Fruit fly (Drosophila melanogaster) whole organism, embryonic: ENCODE measurements around the gene nesd.
A peak's percentile ranks its signal among the peaks of the same experiment; 100 is the strongest.

Source experiments
- Ada2b ChIP-seq: fragments of 200-800 bp; sonication (Bioruptor generic); IDR thresholded peaks from 2 replicates; pipeline ENCODE4 v1.3.6; 2022; ENCODE audit warnings: missing biosample characterization, missing genetic modification characterization
- Atf6 ChIP-seq: fragments of 200-800 bp; sonication (Bioruptor generic); IDR thresholded peaks from 2 replicates; pipeline ENCODE4 v1.3.6; 2022; ENCODE audit warnings: missing biosample characterization, missing genetic modification characterization
- CG10147 ChIP-seq: fragments of 200-800 bp; sonication (Bioruptor generic); optimal IDR thresholded peaks from 2 replicates; lab custom pipeline; 2019; ENCODE audit warnings: missing biosample characterization, mild to moderate bottlenecking, missing genetic modification characterization, moderate library complexity
- CG10462 ChIP-seq: fragments of 200-800 bp; sonication (Bioruptor generic); optimal IDR thresholded peaks from 2 replicates; lab custom pipeline; 2016; ENCODE audit warnings: missing biosample characterization, missing genetic modification characterization
- CG12659 ChIP-seq: fragments of 200-800 bp; sonication (Bioruptor generic); optimal IDR thresholded peaks from 3 replicates; lab custom pipeline; 2017; ENCODE audit warnings: mild to moderate bottlenecking, missing biosample characterization, missing genetic modification reagents, missing genetic modification characterization
- CG14965 ChIP-seq: fragments of 200-800 bp; sonication (Bioruptor generic); optimal IDR thresholded peaks from 2 replicates; lab custom pipeline; 2016; ENCODE audit warnings: missing biosample characterization, missing genetic modification characterization, borderline replicate concordance
- CG15696 ChIP-seq: fragments of 200-800 bp; sonication (Bioruptor generic); optimal IDR thresholded peaks from 2 replicates; lab custom pipeline; 2019; ENCODE audit warnings: missing biosample characterization, mild to moderate bottlenecking, missing genetic modification characterization, moderate library complexity
- CG16779 ChIP-seq: fragments of 200-800 bp; sonication (Bioruptor generic); IDR thresholded peaks from 2 replicates; pipeline ENCODE4 v1.3.6; 2022; ENCODE audit warnings: missing biosample characterization, missing genetic modification characterization
- CG17328 ChIP-seq: fragments of 200-800 bp; sonication (Bioruptor generic); IDR thresholded peaks from 2 replicates; pipeline ENCODE4 v1.3.6; 2022; ENCODE audit warnings: missing biosample characterization, missing genetic modification characterization
- CG33213 ChIP-seq: fragments of 200-800 bp; sonication (Bioruptor generic); optimal IDR thresholded peaks from 3 replicates; lab custom pipeline; 2016; ENCODE audit warnings: missing biosample characterization, missing genetic modification characterization
- CG34376 ChIP-seq: fragments of 200-800 bp; sonication (Bioruptor generic); optimal IDR thresholded peaks from 2 replicates; lab custom pipeline; 2018; ENCODE audit warnings: missing biosample characterization, mild to moderate bottlenecking, missing genetic modification characterization
- CG4424 ChIP-seq: fragments of 200-800 bp; sonication (Bioruptor generic); optimal IDR thresholded peaks from 3 replicates; lab custom pipeline; 2016; ENCODE audit warnings: missing biosample characterization, missing genetic modification characterization
- CG7963 ChIP-seq: fragments of 200-800 bp; sonication (Bioruptor generic); IDR thresholded peaks from 3 replicates; pipeline ENCODE4 v1.3.6; 2022; ENCODE audit warnings: missing biosample characterization, missing genetic modification characterization; ENCODE audit not compliant: partially characterized antibody
- CG8089 ChIP-seq: fragments of 200-800 bp; sonication (Bioruptor generic); optimal IDR thresholded peaks from 3 replicates; lab custom pipeline; 2016; ENCODE audit warnings: missing biosample characterization, missing genetic modification characterization
- CG8290 ChIP-seq, 3 experiments: fragments of 200-800 bp; sonication (Bioruptor generic); optimal IDR thresholded peaks; 2 replicates each; lab custom pipeline; 2016 to 2019; ENCODE audit warnings: missing biosample characterization in 3 of 3, missing genetic modification characterization in 3 of 3, mild to moderate bottlenecking in 2 of 3, moderate library complexity in 1 of 3
- CG8924 ChIP-seq: fragments of 200-800 bp; optimal IDR thresholded peaks from 3 replicates; lab custom pipeline; 2019; ENCODE audit warnings: missing biosample characterization, mild to moderate bottlenecking, missing genetic modification characterization, moderate library complexity
- CG9817 ChIP-seq: fragments of 200-800 bp; sonication (Bioruptor generic); optimal IDR thresholded peaks from 2 replicates; lab custom pipeline; 2018; ENCODE audit warnings: missing biosample characterization, mild to moderate bottlenecking, missing genetic modification characterization, moderate library complexity
- Chrac-16 ChIP-seq: fragments of 200-800 bp; sonication (Bioruptor generic); optimal IDR thresholded peaks from 3 replicates; lab custom pipeline; 2016; ENCODE audit warnings: missing biosample characterization, missing genetic modification characterization
- CrebB ChIP-seq: fragments of 200-800 bp; sonication (Bioruptor generic); optimal IDR thresholded peaks from 3 replicates; lab custom pipeline; 2018; ENCODE audit warnings: missing biosample characterization, mild to moderate bottlenecking, missing genetic modification characterization
- D19A ChIP-seq: fragments of 200-800 bp; optimal IDR thresholded peaks from 3 replicates; lab custom pipeline; 2019; ENCODE audit warnings: missing biosample characterization, mild to moderate bottlenecking, missing genetic modification characterization, moderate library complexity
- Doc2 ChIP-seq: fragments of 200-800 bp; sonication (Bioruptor generic); IDR thresholded peaks from 2 replicates; pipeline ENCODE4 v1.3.6; 2022; ENCODE audit warnings: missing biosample characterization, missing genetic modification characterization
- Hr78 ChIP-seq, 2 experiments: fragments of 200-800 bp in 1 of 2; fragments of >200 bp in 1 of 2; sonication (Bioruptor generic) in 1 of 2; optimal IDR thresholded peaks; 2 replicates each; lab custom pipeline; 2017 to 2019; ENCODE audit warnings: missing biosample characterization in 2 of 2, missing genetic modification characterization in 2 of 2, mild to moderate bottlenecking in 1 of 2, moderate library complexity in 1 of 2
- MBD-R2 ChIP-seq: fragments of 200-800 bp; sonication (Bioruptor generic); IDR thresholded peaks from 2 replicates; pipeline ENCODE4 v1.3.6; 2022; ENCODE audit warnings: missing biosample characterization, missing genetic modification characterization
- Neu2 ChIP-seq: fragments of 200-800 bp; sonication (Bioruptor generic); optimal IDR thresholded peaks from 3 replicates; lab custom pipeline; 2016; ENCODE audit warnings: missing biosample characterization, missing genetic modification characterization, borderline replicate concordance
- Nf-YC ChIP-seq: fragments of 200-800 bp; optimal IDR thresholded peaks from 3 replicates; lab custom pipeline; 2019; ENCODE audit warnings: missing biosample characterization, mild to moderate bottlenecking, missing genetic modification characterization, moderate library complexity
- Pdp1 ChIP-seq, 2 experiments: fragments of 200-800 bp; sonication (Bioruptor generic); optimal IDR thresholded peaks; 3 replicates each; lab custom pipeline; 2016; ENCODE audit warnings: missing biosample characterization in 2 of 2, missing genetic modification characterization in 2 of 2, mild to moderate bottlenecking in 1 of 2, moderate library complexity in 1 of 2
- Ptx1 ChIP-seq: fragments of 200-800 bp; sonication (Bioruptor generic); IDR thresholded peaks from 2 replicates; pipeline ENCODE4 v1.3.6; 2022; ENCODE audit warnings: missing biosample characterization, missing genetic modification characterization
- Sry-δ ChIP-seq: fragments of 200-800 bp; sonication (Bioruptor generic); optimal IDR thresholded peaks from 2 replicates; lab custom pipeline; 2016; ENCODE audit warnings: missing biosample characterization, missing genetic modification characterization
- YL-1 ChIP-seq: fragments of 200-800 bp; sonication (Bioruptor generic); optimal IDR thresholded peaks from 3 replicates; lab custom pipeline; 2017; ENCODE audit warnings: missing biosample characterization, mild to moderate bottlenecking, missing genetic modification characterization
- bbx ChIP-seq: fragments of 200-800 bp; sonication (Bioruptor generic); IDR thresholded peaks from 2 replicates; pipeline ENCODE4 v1.3.6; 2022; ENCODE audit warnings: missing biosample characterization, missing genetic modification characterization; ENCODE audit not compliant: partially characterized antibody
- chinmo ChIP-seq: fragments of 200-800 bp; sonication (Bioruptor generic); IDR thresholded peaks from 4 replicates; pipeline ENCODE4 v1.3.6; 2022; ENCODE audit warnings: missing biosample characterization, missing genetic modification characterization; ENCODE audit not compliant: partially characterized antibody
- croc ChIP-seq: fragments of 200-800 bp; sonication (Bioruptor generic); conservative IDR thresholded peaks from 3 replicates; pipeline ENCODE4 v1.3.6; 2022; ENCODE audit warnings: missing biosample characterization, missing genetic modification characterization
- exex ChIP-seq: fragments of 200-800 bp; sonication (Bioruptor generic); optimal IDR thresholded peaks from 4 replicates; lab custom pipeline; 2018; ENCODE audit warnings: missing biosample characterization, mild to moderate bottlenecking, missing genetic modification characterization, moderate library complexity
- inv ChIP-seq: fragments of 200-800 bp; sonication (Bioruptor generic); IDR thresholded peaks from 2 replicates; pipeline ENCODE4 v1.3.6; 2022; ENCODE audit warnings: missing biosample characterization, missing genetic modification characterization; ENCODE audit not compliant: partially characterized antibody
- klu ChIP-seq: fragments of 200-800 bp; sonication (Bioruptor generic); IDR thresholded peaks from 2 replicates; pipeline ENCODE4 v1.3.6; 2022; ENCODE audit warnings: missing biosample characterization, missing genetic modification characterization
- knrl ChIP-seq: fragments of 200-800 bp; sonication (Bioruptor generic); IDR thresholded peaks from 3 replicates; pipeline ENCODE4 v1.3.6; 2022; ENCODE audit warnings: missing biosample characterization, missing genetic modification characterization; ENCODE audit not compliant: partially characterized antibody
- mirr ChIP-seq: fragments of 200-800 bp; sonication (Bioruptor generic); optimal IDR thresholded peaks from 3 replicates; lab custom pipeline; 2018; ENCODE audit warnings: missing biosample characterization, mild to moderate bottlenecking, missing genetic modification characterization
- pb ChIP-seq: fragments of 200-800 bp; sonication (Bioruptor generic); optimal IDR thresholded peaks from 3 replicates; lab custom pipeline; 2016; ENCODE audit warnings: missing biosample characterization, missing genetic modification characterization
- pum ChIP-seq: fragments of 200-800 bp; sonication (Bioruptor generic); optimal IDR thresholded peaks from 2 replicates; lab custom pipeline; 2016; ENCODE audit warnings: missing biosample characterization, missing genetic modification characterization
- ranshi ChIP-seq: fragments of 200-800 bp; sonication (Bioruptor generic); IDR thresholded peaks from 2 replicates; pipeline ENCODE4 v1.3.6; 2022; ENCODE audit warnings: missing biosample characterization, missing genetic modification characterization
- seq ChIP-seq: fragments of 200-800 bp; sonication (Bioruptor generic); IDR thresholded peaks from 2 replicates; pipeline ENCODE4 v1.3.6; 2022; ENCODE audit warnings: missing biosample characterization, missing genetic modification characterization
- shn ChIP-seq: fragments of 200-800 bp; sonication (Bioruptor generic); optimal IDR thresholded peaks from 3 replicates; lab custom pipeline; 2016; ENCODE audit warnings: missing biosample characterization, missing genetic modification characterization
- sna ChIP-seq: fragments of 200-800 bp; sonication (Bioruptor generic); IDR thresholded peaks from 2 replicates; pipeline ENCODE4 v1.3.6; 2022; ENCODE audit warnings: missing biosample characterization, missing genetic modification characterization; ENCODE audit not compliant: partially characterized antibody
- ssp ChIP-seq: fragments of 200-800 bp; sonication (Bioruptor generic); IDR thresholded peaks from 2 replicates; pipeline ENCODE4 v1.3.6; 2022; ENCODE audit warnings: missing biosample characterization, missing genetic modification characterization
- tio ChIP-seq: fragments of 200-800 bp; sonication (Bioruptor generic); optimal IDR thresholded peaks from 2 replicates; lab custom pipeline; 2017; ENCODE audit warnings: missing biosample characterization, missing genetic modification characterization, inconsistent platforms
- wor ChIP-seq: fragments of 200-800 bp; sonication (Bioruptor generic); IDR thresholded peaks from 2 replicates; pipeline ENCODE4 v1.3.6; 2022; ENCODE audit warnings: missing biosample characterization, missing genetic modification characterization
- yki ChIP-seq: fragments of >200 bp; optimal IDR thresholded peaks from 3 replicates; lab custom pipeline; 2018

Gene nesd

DNA sequence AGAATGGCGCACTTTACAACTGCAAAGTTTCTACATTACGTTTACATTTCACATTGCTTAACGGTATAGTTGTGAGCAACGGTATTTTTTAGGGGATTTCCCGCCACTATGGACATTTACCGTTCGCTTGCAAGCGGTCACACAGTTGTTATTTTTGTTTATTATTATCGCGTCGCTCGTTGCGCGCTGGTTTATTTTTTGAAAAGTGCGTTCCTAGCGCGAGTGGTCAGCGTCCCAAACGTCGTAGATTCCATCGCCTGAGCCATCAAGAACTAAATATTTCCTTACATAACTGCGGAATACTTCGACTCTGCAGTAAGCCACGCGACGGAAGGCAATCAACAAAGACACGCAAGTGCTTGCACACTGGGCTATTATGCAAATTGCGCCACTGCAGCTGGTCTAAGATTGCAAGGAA, 27.5 kb upstream of the nesd start, which contains the start of gene bwa (continued):
- TF ChIP-seq shn (GFP tag; lab: Kevin White, UChicago) (no peak), Chrac-16 (GFP tag; lab: Kevin White, UChicago) (no peak), CG33213 (GFP tag; lab: Kevin White, UChicago) (peak; percentile 84), klu (GFP tag; lab: Robert Waterston, UW) (no peak), inv (GFP tag; lab: Robert Waterston, UW) (no peak), Sry-δ (GFP tag; lab: Kevin White, UChicago) (peak; percentile 27), CG8924 (peak; percentile 32), CG9817 (tag; lab: Kevin White, UChicago) (no peak), Neu2 (no peak), CG12659 (GFP tag; lab: Kevin White, UChicago) (peak; percentile 67), CG10462 (GFP tag; lab: Kevin White, UChicago) (peak; percentile 99), CG34376 (GFP tag; lab: Kevin White, UChicago) (peak; percentile 10), ssp (GFP tag; lab: Robert Waterston, UW) (no peak), CG16779 (no peak), croc (GFP tag; lab: Robert Waterston, UW) (no peak)
- TF ChIP-seq, all 482 proteins: peak for 81

dm6 chr2L:20067928-20068327, 25.8 kb upstream of the nesd start:
- TF ChIP-seq exex (tag; lab: Kevin White, UChicago) (peak; percentile 9), Hr78 (GFP tag; optimal IDR thresholded peaks at IDR 0.05; lab: Kevin White, UChicago) (peak in 1 of 2 experiments; percentile 64), bbx (no peak), yki (no peak), D19A (peak; percentile 39), CrebB (tag; lab: Kevin White, UChicago) (no peak), CG34376 (GFP tag; lab: Kevin White, UChicago) (peak; percentile 19), CG14965 (GFP tag; lab: Kevin White, UChicago) (no peak), Doc2 (no peak), CG8089 (GFP tag; lab: Kevin White, UChicago) (no peak), CG10147 (GFP tag; lab: Kevin White, UChicago) (no peak), Pdp1 (GFP tag; optimal IDR thresholded peaks at IDR 0.05; lab: Kevin White, UChicago) (peak in 1 of 2 experiments; percentile 47), wor (GFP tag; lab: Robert Waterston, UW) (no peak), MBD-R2 (GFP tag; lab: Robert Waterston, UW) (no peak), CG4424 (GFP tag; lab: Kevin White, UChicago) (no peak), YL-1 (GFP tag; lab: Kevin White, UChicago) (no peak)

DNA sequence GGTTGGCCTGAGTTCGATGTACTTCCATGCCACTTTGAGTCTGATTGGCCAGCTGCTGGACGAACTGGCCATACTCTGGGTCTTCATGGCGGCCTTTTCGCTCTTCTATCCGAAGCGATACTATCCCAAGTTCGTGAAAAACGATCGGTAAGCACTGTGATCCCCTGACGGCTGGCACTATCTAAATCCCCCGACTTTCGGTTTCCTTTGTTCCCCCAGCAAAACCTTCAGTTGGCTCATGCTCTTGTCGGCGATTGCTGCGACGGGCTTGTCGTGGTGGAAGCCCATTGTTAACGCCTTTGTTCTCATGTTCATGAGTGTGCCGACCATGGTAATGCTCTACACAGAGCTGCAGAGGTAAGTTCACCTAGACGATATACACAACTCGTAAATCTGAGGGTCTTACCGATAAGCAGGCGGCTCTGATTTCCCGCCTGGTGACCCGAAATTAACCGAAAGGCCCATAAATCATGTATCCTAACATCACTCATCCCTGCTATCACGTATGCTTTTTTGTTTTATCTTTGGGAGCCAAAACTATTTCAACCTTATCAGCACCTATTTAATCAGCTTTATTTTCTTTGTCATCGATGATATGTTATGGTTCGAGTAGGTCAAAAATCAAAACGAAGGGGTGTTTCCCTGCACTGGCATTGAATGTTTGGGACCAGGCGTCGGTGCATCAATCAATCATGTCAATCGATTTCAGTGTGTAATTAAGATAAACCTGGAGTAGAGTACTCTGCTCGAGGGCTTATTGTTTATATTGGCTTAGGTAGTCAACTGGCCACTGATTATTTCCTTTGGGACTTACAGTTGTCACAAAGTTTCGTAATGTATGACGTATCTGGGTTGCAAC, 24.4 kb upstream of the nesd start:
- no peak for TF ChIP-seq seq (GFP tag; lab: Robert Waterston, UW)
- TF ChIP-seq CG8290 (GFP tag; optimal IDR thresholded peaks at IDR 0.05; lab: Kevin White, UChicago), result no peak
- TF ChIP-seq CG8290 (tag; optimal IDR thresholded peaks at IDR 0.05; lab: Kevin White, UChicago), result no peak
- TF ChIP-seq tio (GFP tag; lab: Kevin White, UChicago), result no peak
- no peak for TF ChIP-seq knrl
- TF ChIP-seq chinmo (GFP tag; lab: Robert Waterston, UW), result 0 out of 4 replicates have a peak, but pooled peaks have one; percentile 39
- no peak for TF ChIP-seq ranshi
- TF ChIP-seq Nf-YC (tag; lab: Kevin White, UChicago), result peak; percentile 48
- TF ChIP-seq Ada2b (GFP tag; lab: Robert Waterston, UW), result no peak
- no peak for TF ChIP-seq CG17328
- TF ChIP-seq sna (GFP tag; lab: Robert Waterston, UW), result no peak
- no peak for TF ChIP-seq Atf6 (GFP tag; lab: Robert Waterston, UW)
- peak; percentile 40 for TF ChIP-seq mirr (GFP tag; lab: Kevin White, UChicago)
- no peak for TF ChIP-seq Ptx1
- peak; percentile 13 for TF ChIP-seq CG15696 (tag; lab: Kevin White, UChicago)
- no peak for TF ChIP-seq CG7963 (GFP tag; lab: Robert Waterston, UW)
- TF ChIP-seq pb (GFP tag; lab: Kevin White, UChicago), result no peak
- TF ChIP-seq Hr78 (GFP tag; optimal IDR thresholded peaks at IDR 0.05; lab: Kevin White, UChicago), result peak in 1 of 2 experiments; percentile 93
- TF ChIP-seq pum (GFP tag; lab: Kevin White, UChicago), result no peak
